Worm (Caenorhabditis elegans) whole organism, mixed stage, embryonic: Measurements from ENCODE around the gene AH10.4.

Source experiments
- M03D4.4 ChIP-seq: sonication (generic microtip); optimal IDR thresholded peaks from 2 replicates; lab custom pipeline; 2017; ENCODE audit warnings: mild to moderate bottlenecking, missing genetic modification characterization, missing compliant biosample characterization
- bed-3 ChIP-seq: fragments of 200-800 bp; sonication (Bioruptor generic); optimal IDR thresholded peaks from 3 replicates; lab custom pipeline; 2018; ENCODE audit warnings: mild to moderate bottlenecking, missing genetic modification characterization, moderate library complexity, missing compliant biosample characterization
- blmp-1 ChIP-seq: fragments of 150-350 bp; optimal IDR thresholded peaks from 2 replicates; lab custom pipeline; 2014; ENCODE audit warnings: missing biosample characterization, missing genetic modification characterization
- ceh-39 ChIP-seq: fragments of 150-350 bp; optimal IDR thresholded peaks from 2 replicates; lab custom pipeline; 2014; ENCODE audit warnings: missing biosample characterization, missing genetic modification characterization
- ceh-43 ChIP-seq: fragments of 200-800 bp; sonication (Bioruptor generic); optimal IDR thresholded peaks from 2 replicates; lab custom pipeline; 2018; ENCODE audit warnings: mild to moderate bottlenecking, missing genetic modification characterization, moderate library complexity, missing compliant biosample characterization
- ceh-83 ChIP-seq: fragments of 200-800 bp; sonication (Bioruptor generic); optimal IDR thresholded peaks from 2 replicates; lab custom pipeline; 2018; ENCODE audit warnings: mild to moderate bottlenecking, missing genetic modification characterization, missing compliant biosample characterization
- ces-1 ChIP-seq: fragments of 150-350 bp; optimal IDR thresholded peaks from 2 replicates; lab custom pipeline; 2014; ENCODE audit warnings: missing biosample characterization, missing genetic modification reagents, missing genetic modification characterization
- cnd-1 ChIP-seq: fragments of 200-800 bp; sonication (Bioruptor generic); optimal IDR thresholded peaks from 2 replicates; lab custom pipeline; 2018; ENCODE audit warnings: mild to moderate bottlenecking, missing genetic modification characterization, missing compliant biosample characterization
- elt-1 ChIP-seq: sonication (generic microtip); optimal IDR thresholded peaks from 2 replicates; lab custom pipeline; 2017; ENCODE audit warnings: missing genetic modification characterization, mild to moderate bottlenecking, missing compliant biosample characterization, antibody characterized with exemption, moderate library complexity, borderline replicate concordance; ENCODE audit not compliant: insufficient read depth
- elt-3 ChIP-seq: fragments of 150-350 bp; optimal IDR thresholded peaks from 2 replicates; lab custom pipeline; 2014; ENCODE audit warnings: missing biosample characterization, missing genetic modification characterization
- ham-2 ChIP-seq: fragments of 200-800 bp; sonication (Bioruptor generic); optimal IDR thresholded peaks from 2 replicates; lab custom pipeline; 2018; ENCODE audit warnings: mild to moderate bottlenecking, missing genetic modification characterization, missing compliant biosample characterization
- lin-13 ChIP-seq: fragments of 150-350 bp; optimal IDR thresholded peaks from 2 replicates; lab custom pipeline; 2014; ENCODE audit warnings: missing biosample characterization, missing genetic modification characterization
- lin-32 ChIP-seq: fragments of 200-800 bp; sonication (Bioruptor generic); optimal IDR thresholded peaks from 2 replicates; lab custom pipeline; 2018; ENCODE audit warnings: mild to moderate bottlenecking, missing genetic modification characterization, missing compliant biosample characterization
- lsy-2 ChIP-seq: fragments of 150-350 bp; optimal IDR thresholded peaks from 2 replicates; lab custom pipeline; 2014; ENCODE audit warnings: missing biosample characterization, missing genetic modification characterization
- mab-5 ChIP-seq: fragments of 150-350 bp; optimal IDR thresholded peaks from 2 replicates; lab custom pipeline; 2014; ENCODE audit warnings: missing biosample characterization, missing genetic modification characterization
- mep-1 ChIP-seq: fragments of 150-350 bp; optimal IDR thresholded peaks from 2 replicates; lab custom pipeline; 2017; ENCODE audit warnings: missing biosample characterization, missing genetic modification reagents, missing genetic modification characterization, inconsistent platforms
- mls-2 ChIP-seq: sonication (generic microtip); optimal IDR thresholded peaks from 2 replicates; lab custom pipeline; 2016; ENCODE audit warnings: mild to moderate bottlenecking, missing genetic modification characterization, moderate library complexity, missing compliant biosample characterization
- nhr-12 ChIP-seq: fragments of 150-350 bp; optimal IDR thresholded peaks from 2 replicates; lab custom pipeline; 2014; ENCODE audit warnings: missing biosample characterization, missing genetic modification characterization
- nhr-2 ChIP-seq: fragments of 150-350 bp; optimal IDR thresholded peaks from 2 replicates; lab custom pipeline; 2014; ENCODE audit warnings: missing biosample characterization, missing genetic modification characterization
- pha-4 ChIP-seq: fragments of 150-350 bp; optimal IDR thresholded peaks from 2 replicates; lab custom pipeline; 2018; ENCODE audit warnings: missing biosample characterization, missing genetic modification reagents, missing genetic modification characterization
- sem-2 ChIP-seq: fragments of 200-800 bp; sonication (Bioruptor generic); optimal IDR thresholded peaks from 2 replicates; lab custom pipeline; 2018; ENCODE audit warnings: mild to moderate bottlenecking, missing genetic modification characterization, missing compliant biosample characterization
- snpc-4 ChIP-seq: fragments of 150-350 bp; optimal IDR thresholded peaks from 2 replicates; lab custom pipeline; 2014; ENCODE audit warnings: missing biosample characterization, missing genetic modification characterization
- sptf-1 ChIP-seq: sonication (generic microtip); optimal IDR thresholded peaks from 2 replicates; lab custom pipeline; 2017; ENCODE audit warnings: mild to moderate bottlenecking, missing genetic modification characterization, moderate library complexity, missing compliant biosample characterization
- tbx-8 ChIP-seq: fragments of 200-800 bp; sonication (Bioruptor generic); optimal IDR thresholded peaks from 2 replicates; lab custom pipeline; 2018; ENCODE audit warnings: mild to moderate bottlenecking, missing genetic modification characterization, moderate library complexity, missing compliant biosample characterization
- unc-120 ChIP-seq: sonication (generic microtip); optimal IDR thresholded peaks from 2 replicates; lab custom pipeline; 2017; ENCODE audit warnings: missing genetic modification characterization, missing compliant biosample characterization; ENCODE audit not compliant: poor library complexity, severe bottlenecking
- unc-39 ChIP-seq: fragments of 150-350 bp; optimal IDR thresholded peaks from 2 replicates; lab custom pipeline; 2014; ENCODE audit warnings: missing biosample characterization, missing genetic modification characterization
- unc-62 ChIP-seq: fragments of 150-350 bp; optimal IDR thresholded peaks from 2 replicates; lab custom pipeline; 2014; ENCODE audit warnings: missing biosample characterization, missing genetic modification reagents, missing genetic modification characterization
- zip-8 ChIP-seq: fragments of 150-350 bp; optimal IDR thresholded peaks from 2 replicates; lab custom pipeline; 2014; ENCODE audit warnings: missing biosample characterization, missing genetic modification characterization
- ztf-11 ChIP-seq: fragments of 150-350 bp; optimal IDR thresholded peaks from 2 replicates; lab custom pipeline; 2014; ENCODE audit warnings: missing biosample characterization, missing genetic modification characterization

AH10.4 gene

DNA sequence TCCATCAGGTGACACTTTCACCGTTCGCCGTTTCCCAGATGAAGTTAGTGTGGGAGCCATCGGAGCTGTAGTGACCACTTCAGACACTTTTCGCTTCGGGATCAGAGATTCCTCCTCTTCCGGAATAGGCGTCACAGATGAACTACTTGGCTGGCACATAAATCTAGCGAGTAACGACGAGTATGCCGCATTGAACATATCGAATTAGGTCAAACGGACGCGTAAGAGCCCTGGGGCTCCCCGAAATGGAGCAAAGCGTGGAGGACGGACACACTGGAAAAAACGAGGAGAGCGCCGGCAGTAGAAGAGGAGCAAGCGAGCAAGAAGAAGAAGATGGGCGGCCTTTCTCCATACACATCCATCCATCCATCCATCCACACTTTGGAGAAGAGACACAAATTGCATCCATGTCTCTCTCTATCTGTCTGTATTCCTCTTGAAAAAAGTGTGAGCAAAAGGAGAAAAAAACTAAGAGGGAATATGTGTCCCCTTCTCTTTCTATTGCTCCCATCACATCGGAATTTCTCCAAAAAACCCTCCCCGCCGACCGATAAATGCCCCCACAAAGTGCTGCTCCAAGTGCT is 11.2 kb downstream of the AH10.4 start:
- TF ChIP-seq elt-1 (tag; lab: Kevin White, UChicago) (no peak), ces-1 (GFP tag; lab: Kevin White, UChicago) (peak; percentile 58)

DNA sequence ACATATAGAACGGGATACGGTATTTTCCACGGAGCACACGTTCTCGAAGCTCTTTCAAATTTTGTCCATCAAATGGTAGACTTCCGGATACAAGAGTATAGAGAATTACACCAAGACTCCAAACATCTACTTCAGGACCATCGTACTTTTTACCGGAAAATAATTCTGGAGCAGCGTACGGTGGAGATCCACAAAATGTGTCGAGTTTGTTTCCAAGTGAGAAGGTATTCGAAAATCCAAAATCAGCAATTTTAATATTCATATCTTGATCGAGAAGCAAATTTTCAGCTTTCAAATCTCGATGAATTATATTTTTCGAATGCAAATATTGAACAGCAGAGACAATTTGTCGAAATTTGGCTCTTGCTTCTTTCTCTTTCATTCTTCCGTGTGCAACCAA is 14.5 kb downstream of the AH10.4 start:
- TF ChIP-seq elt-3 (no peak), unc-39 (tag; lab: Kevin White, UChicago) (no peak), ztf-11 (tag; lab: Kevin White, UChicago) (no peak), unc-62 (GFP tag; lab: Kevin White, UChicago) (no peak), lin-13 (tag; lab: Kevin White, UChicago) (no peak), ceh-39 (tag; lab: Kevin White, UChicago) (no peak), zip-8 (tag; lab: Kevin White, UChicago) (no peak)
- TF ChIP-seq, all 35 proteins: peak for 0

DNA sequence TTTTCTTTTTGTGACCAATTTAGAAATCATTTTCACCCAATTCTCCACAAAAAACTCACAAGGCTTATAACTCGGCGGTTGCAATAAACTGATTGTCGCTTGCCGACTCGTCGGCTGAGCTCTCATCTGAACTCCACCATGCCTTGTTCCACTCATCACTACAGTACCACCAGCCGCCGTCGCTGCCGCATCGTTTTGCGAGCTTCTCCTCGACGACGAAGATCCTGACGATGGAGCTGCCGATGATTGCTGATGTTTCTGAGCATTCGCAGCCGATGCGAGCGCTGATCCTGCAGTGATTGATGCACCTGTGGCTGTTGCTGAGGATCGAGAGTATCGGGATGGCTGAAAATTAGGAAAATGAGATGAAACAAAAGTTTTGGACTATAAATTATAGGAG is 17.0 kb downstream of the AH10.4 start:
- TF ChIP-seq unc-120: no peak
- TF ChIP-seq lsy-2: no peak
- no peak for TF ChIP-seq pha-4 (tag; lab: Kevin White, UChicago)
- no peak for TF ChIP-seq sptf-1 (tag; lab: Kevin White, UChicago)
- TF ChIP-seq mls-2 (tag; lab: Kevin White, UChicago): no peak
- TF ChIP-seq elt-3: no peak
- TF ChIP-seq elt-1 (tag; lab: Kevin White, UChicago): no peak
- no peak for TF ChIP-seq snpc-4 (tag; lab: Kevin White, UChicago)
- no peak for TF ChIP-seq lin-13 (tag; lab: Kevin White, UChicago)
- no peak for TF ChIP-seq blmp-1 (tag; lab: Kevin White, UChicago)
- TF ChIP-seq lin-32 (GFP tag; lab: Kevin White, UChicago): no peak
- TF ChIP-seq bed-3 (GFP tag; lab: Kevin White, UChicago): no peak
- no peak for TF ChIP-seq cnd-1 (tag; lab: Kevin White, UChicago)
- TF ChIP-seq mep-1 (tag; lab: Kevin White, UChicago): no peak
- TF ChIP-seq mab-5 (tag; lab: Kevin White, UChicago): no peak

DNA sequence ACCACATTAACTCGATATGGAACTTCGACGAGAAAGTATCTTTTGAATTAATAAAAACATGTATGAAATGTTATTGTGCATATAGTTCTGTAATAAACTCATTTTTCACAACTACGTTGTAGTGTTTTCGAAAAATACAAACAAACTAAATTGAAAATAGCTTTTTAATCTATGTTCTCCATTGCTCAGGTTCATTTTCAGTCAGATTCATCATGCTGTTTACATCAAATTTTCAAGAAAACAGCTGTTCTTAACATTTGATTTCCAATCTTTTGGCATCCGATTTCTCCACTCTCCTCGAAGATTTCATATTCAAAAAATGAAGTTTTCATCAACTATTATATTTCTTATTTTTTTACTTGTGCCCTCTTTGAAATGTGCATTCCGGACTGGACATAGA is 27.6 kb downstream of the AH10.4 start, which contains the start of gene H39E23.2:
TSS of gene H39E23.2 (plus strand) at position 301 of the 400 bp plus-strand sequence.
- TF ChIP-seq M03D4.4 (tag; lab: Kevin White, UChicago): no peak
- no peak for TF ChIP-seq elt-1 (tag; lab: Kevin White, UChicago)

DNA sequence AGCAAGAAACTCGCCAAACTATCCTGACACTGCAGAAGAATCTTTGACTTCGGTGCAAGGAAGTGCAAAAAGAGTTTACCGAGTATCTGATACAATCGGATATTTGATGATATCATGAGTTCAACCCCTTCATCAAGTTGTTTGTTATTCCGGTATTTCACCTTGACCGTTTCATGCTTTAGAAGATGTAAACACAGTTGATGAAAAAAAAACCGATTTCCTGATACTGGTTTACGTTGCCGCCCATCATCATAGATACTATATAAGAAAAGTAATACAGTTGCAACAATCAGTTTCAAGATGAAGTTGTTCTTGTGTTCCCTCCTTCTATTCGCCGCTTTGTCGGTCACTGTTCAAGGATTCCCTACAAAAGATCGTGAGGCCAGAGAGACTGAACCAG is 30.2 kb downstream of the AH10.4 start, which contains the start of gene H39E23.3:
TSS of gene H39E23.3 (plus strand) at position 301 of the 400 bp plus-strand sequence.
- TF ChIP-seq ham-2 (no peak), nhr-12 (tag; lab: Kevin White, UChicago) (no peak), cnd-1 (tag; lab: Kevin White, UChicago) (no peak), ceh-43 (no peak), nhr-2 (tag; lab: Kevin White, UChicago) (no peak), tbx-8 (GFP tag; lab: Kevin White, UChicago) (no peak), ceh-83 (GFP tag; lab: Kevin White, UChicago) (no peak), ces-1 (GFP tag; lab: Kevin White, UChicago) (no peak), bed-3 (GFP tag; lab: Kevin White, UChicago) (no peak), elt-3 (no peak), blmp-1 (tag; lab: Kevin White, UChicago) (no peak)
- TF ChIP-seq, all 35 proteins: peak for 0

DNA sequence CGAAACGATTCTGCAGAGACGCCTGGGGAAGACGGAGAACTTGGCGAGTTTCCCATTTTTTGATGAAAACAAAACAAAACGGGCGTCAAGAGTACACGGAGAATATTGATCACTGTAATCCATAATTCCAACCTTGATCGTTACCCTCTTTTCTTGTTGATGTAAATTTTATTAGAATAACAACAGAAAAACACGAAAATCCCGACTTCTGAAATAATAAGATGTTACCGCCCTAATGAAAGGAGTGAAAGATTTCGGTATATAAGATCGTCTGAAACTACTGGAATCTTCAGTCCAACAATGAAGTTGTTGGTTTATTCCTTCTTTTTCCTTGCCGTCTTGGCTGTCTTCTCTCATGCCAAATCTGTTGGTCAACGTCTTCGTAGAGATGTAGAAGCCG is 33.7 kb downstream of the AH10.4 start, which contains the start of gene D1086.9:
TSS of gene D1086.9 (plus strand) at position 301 of the 400 bp plus-strand sequence.
- TF ChIP-seq sem-2 (GFP tag; lab: Kevin White, UChicago): no peak
- no peak for TF ChIP-seq tbx-8 (GFP tag; lab: Kevin White, UChicago)
- no peak for TF ChIP-seq lsy-2
- TF ChIP-seq mls-2 (tag; lab: Kevin White, UChicago): no peak
- TF ChIP-seq bed-3 (GFP tag; lab: Kevin White, UChicago): no peak
